Fruit fly (Drosophila melanogaster): ENCODE data around the gene CG32188.
A peak's percentile ranks its signal among the peaks of the same experiment; 100 is the strongest.
"Not testable (repeated sequence)": the region's sequence is repeated elsewhere in the genome, so short reads cannot be mapped to it uniquely, and the experiment has no call there.

CG32188 gene

DNA sequence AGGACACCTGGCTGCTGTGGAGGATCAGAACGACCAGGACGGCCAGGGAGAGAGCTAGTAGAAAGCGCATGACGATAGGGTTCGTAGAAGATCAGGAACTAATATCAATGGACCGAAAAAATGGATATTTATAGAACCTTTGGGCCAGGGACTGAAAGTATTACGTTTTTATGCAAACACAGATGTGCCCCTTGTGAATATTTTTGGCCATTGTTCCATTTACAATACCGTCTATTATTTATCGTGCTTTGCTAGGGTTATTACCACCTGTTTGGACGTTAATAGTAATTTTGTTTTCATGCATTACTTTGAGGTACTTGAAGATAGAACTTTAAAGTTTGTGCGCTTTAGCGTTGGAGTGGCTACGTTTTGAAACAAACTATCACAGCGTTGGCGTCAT, at the start of gene CG32188:
Gene CG32188, minus strand, starts transcription at position 101 of the 400 bp plus-strand sequence.
- TF ChIP-seq CG14711 (tag; optimal IDR thresholded peaks at IDR 0.05) (no peak), CG12768 (GFP tag; optimal IDR thresholded peaks at IDR 0.05) (no peak), cnc (optimal IDR thresholded peaks at IDR 0.05) (no peak), Crg-1 (GFP tag; optimal IDR thresholded peaks at IDR 0.05) (no peak), ovo (GFP tag; optimal IDR thresholded peaks at IDR 0.05) (no peak)

dm6 chr3L:17878781-17879360, 45.4 kb upstream of the CG32188 start, which contains the start of gene CG7408:
Gene CG7408, plus strand, starts transcription at chr3L:17879096.
- TF ChIP-seq Hr96 (GFP tag; optimal IDR thresholded peaks at IDR 0.05): no peak
- no peak for TF ChIP-seq pad (GFP tag; optimal IDR thresholded peaks at IDR 0.05)
- TF ChIP-seq CG1620 (GFP tag; optimal IDR thresholded peaks at IDR 0.05): no peak
- no peak for TF ChIP-seq Clk (GFP tag; optimal IDR thresholded peaks at IDR 0.05)
- TF ChIP-seq CG5204 (GFP tag; optimal IDR thresholded peaks at IDR 0.05): no peak
- no peak for TF ChIP-seq Crg-1 (GFP tag; optimal IDR thresholded peaks at IDR 0.05)
- TF ChIP-seq CG14711 (tag; optimal IDR thresholded peaks at IDR 0.05): no peak
- TF ChIP-seq ovo (GFP tag; optimal IDR thresholded peaks at IDR 0.05): peak; percentile 19
- no peak for TF ChIP-seq CG7101 (tag; optimal IDR thresholded peaks at IDR 0.05)
- no peak for TF ChIP-seq CG7045 (GFP tag; optimal IDR thresholded peaks at IDR 0.05)
- TF ChIP-seq cnc (optimal IDR thresholded peaks at IDR 0.05): no peak
- no peak for TF ChIP-seq bab1 (GFP tag; optimal IDR thresholded peaks at IDR 0.05)
- TF ChIP-seq CG33017 (tag; optimal IDR thresholded peaks at IDR 0.05): no peak
- TF ChIP-seq tj (GFP tag; optimal IDR thresholded peaks at IDR 0.05): no peak
- peak; percentile 11 for TF ChIP-seq Mnt (GFP tag; optimal IDR thresholded peaks at IDR 0.05)
- TF ChIP-seq toe (GFP tag; optimal IDR thresholded peaks at IDR 0.05): no peak
- no peak for TF ChIP-seq CG11617 (GFP tag; optimal IDR thresholded peaks at IDR 0.05)
- no peak for TF ChIP-seq cic (GFP tag; optimal IDR thresholded peaks at IDR 0.05)
- peak; percentile 80 for TF ChIP-seq kay (GFP tag; ENCODE audit: borderline replicate concordance)
- TF ChIP-seq CG12768 (GFP tag; optimal IDR thresholded peaks at IDR 0.05): peak; percentile 13

DNA sequence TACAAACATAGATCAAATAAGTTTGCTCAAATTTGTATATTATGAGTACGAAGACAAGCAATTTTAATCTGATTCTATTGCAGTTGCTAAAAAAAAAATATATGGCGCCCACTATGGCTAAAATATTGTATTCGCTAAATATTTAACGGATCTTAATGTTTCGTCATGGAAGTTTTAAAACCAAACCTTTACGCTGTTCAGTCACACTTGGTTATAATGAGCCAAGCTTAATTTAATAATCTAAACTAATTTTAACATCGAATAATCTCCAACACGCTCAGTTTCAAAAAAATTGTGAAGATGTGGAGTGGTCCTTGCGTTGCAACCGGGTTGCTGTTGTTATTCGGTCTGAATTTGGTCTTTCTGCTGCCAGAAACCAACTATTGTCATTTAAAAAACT, 24.7 kb upstream of the CG32188 start, which contains the start of gene CG34002:
Gene CG34002, plus strand, starts transcription at position 301 of the 400 bp plus-strand sequence.
- TF ChIP-seq CG5204 (GFP tag; optimal IDR thresholded peaks at IDR 0.05); CG1620 (GFP tag; optimal IDR thresholded peaks at IDR 0.05); cnc (optimal IDR thresholded peaks at IDR 0.05): not testable (repeated sequence)

DNA sequence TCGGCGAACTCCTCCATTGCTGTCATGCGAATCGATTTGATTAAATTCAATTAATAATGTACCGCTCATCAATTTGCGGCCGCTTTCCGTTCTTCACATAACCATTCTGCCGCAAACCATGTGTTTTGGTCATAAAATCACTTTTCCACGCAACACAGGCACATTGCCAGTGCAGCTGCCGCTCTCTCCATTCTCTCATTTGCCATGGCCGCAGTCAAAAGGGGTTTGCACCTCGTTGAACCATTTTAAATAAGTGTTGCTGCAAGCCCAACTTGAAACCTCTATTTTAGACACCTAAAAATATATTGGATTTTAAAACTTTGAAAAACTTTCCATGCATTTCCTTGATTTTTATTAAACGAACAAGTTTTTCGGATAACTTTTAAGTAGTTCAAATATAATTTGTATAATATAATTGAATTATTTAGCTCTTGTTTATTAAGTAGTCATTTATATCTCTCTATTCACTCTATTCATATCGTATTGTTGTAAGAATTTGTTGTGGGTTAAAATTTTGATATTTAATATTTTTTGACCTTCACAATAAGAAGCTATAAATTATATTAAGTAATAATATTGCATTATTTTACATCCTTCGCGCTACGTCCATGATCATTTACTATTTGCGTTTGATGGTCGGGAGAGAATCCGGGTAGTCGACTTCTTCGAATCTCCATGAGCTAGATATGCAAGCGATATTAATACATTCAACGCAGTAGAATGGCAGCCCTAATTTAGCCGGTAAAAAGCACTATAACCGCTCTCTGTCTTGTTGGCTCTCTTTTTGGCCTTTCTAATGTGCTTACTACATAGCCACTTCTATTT, 23.4 kb upstream of the CG32188 start, which contains the start of gene CG5535:
Gene CG5535, minus strand, starts transcription at position 140 of the 825 bp plus-strand sequence.
- TF ChIP-seq Clk (GFP tag; optimal IDR thresholded peaks at IDR 0.05) (peak; percentile 7), CG7101 (tag; optimal IDR thresholded peaks at IDR 0.05) (peak; percentile 82), cic (GFP tag; optimal IDR thresholded peaks at IDR 0.05) (no peak), CG14711 (tag; optimal IDR thresholded peaks at IDR 0.05) (peak; percentile 95), cnc (optimal IDR thresholded peaks at IDR 0.05) (no peak), pad (GFP tag; optimal IDR thresholded peaks at IDR 0.05) (peak; percentile 73), CG5204 (GFP tag; optimal IDR thresholded peaks at IDR 0.05) (peak; percentile 54), CG7045 (GFP tag; optimal IDR thresholded peaks at IDR 0.05) (peak; percentile 81), Hr96 (GFP tag; optimal IDR thresholded peaks at IDR 0.05) (peak; percentile 56), kay (GFP tag; ENCODE audit: borderline replicate concordance) (no peak), CG11617 (GFP tag; optimal IDR thresholded peaks at IDR 0.05) (peak; percentile 92), toe (GFP tag; optimal IDR thresholded peaks at IDR 0.05) (peak; percentile 61), Crg-1 (GFP tag; optimal IDR thresholded peaks at IDR 0.05) (peak; percentile 32), Mnt (GFP tag; optimal IDR thresholded peaks at IDR 0.05) (peak; percentile 57), ovo (GFP tag; optimal IDR thresholded peaks at IDR 0.05) (peak; percentile 16), CG33017 (tag; optimal IDR thresholded peaks at IDR 0.05) (peak; percentile 80), CG12768 (GFP tag; optimal IDR thresholded peaks at IDR 0.05) (peak; percentile 74), bab1 (GFP tag; optimal IDR thresholded peaks at IDR 0.05) (peak; percentile 77), CG1620 (GFP tag; optimal IDR thresholded peaks at IDR 0.05) (peak; percentile 3), tj (GFP tag; optimal IDR thresholded peaks at IDR 0.05) (peak; percentile 64)

DNA sequence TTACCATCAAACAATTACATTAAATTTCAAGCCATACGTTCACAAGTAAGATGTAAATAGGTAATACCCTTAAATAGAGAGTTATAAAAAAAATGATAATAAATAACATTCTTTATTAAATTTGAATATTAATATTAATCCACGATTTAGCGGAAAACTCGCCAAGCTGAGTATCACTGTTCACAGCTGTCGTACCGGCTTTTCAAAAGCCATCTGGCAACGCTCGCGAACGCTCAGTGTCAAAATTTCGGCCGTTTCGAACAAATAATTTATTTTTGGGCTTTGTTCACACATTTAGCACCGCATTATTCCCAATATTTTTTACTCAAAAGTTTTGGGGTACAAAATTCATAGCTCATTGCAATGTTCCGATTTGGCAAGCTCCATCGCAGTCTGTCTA, 16.1 kb upstream of the CG32188 start, which contains the start of gene TrpRS-m:
Gene TrpRS-m, plus strand, starts transcription at position 211 of the 400 bp plus-strand sequence.
- TF ChIP-seq cnc (optimal IDR thresholded peaks at IDR 0.05): no peak
- peak; percentile 35 for TF ChIP-seq bab1 (GFP tag; optimal IDR thresholded peaks at IDR 0.05)

DNA sequence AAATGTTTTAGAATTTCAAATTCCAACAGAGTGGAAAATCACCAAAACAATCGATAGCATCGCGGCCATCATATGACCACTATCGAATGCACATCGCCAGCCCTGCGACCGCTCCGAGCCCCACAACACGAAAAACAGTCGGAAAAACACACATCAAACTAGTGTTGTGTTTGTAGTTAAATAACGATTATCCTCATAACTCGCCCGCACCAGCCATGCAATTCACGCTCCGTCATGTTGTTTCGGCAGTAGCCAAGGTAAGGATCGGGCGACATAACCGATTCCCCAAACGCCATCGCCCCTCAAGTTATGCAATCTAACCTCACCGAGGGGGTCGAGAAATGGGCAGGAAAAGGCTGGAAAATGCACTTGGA, 13.5 kb upstream of the CG32188 start:
- TF ChIP-seq toe (GFP tag; optimal IDR thresholded peaks at IDR 0.05) (peak; percentile 55), Mnt (GFP tag; optimal IDR thresholded peaks at IDR 0.05) (peak; percentile 2), CG5204 (GFP tag; optimal IDR thresholded peaks at IDR 0.05) (no peak), CG11617 (GFP tag; optimal IDR thresholded peaks at IDR 0.05) (peak; percentile 13), Hr96 (GFP tag; optimal IDR thresholded peaks at IDR 0.05) (peak; percentile 57), tj (GFP tag; optimal IDR thresholded peaks at IDR 0.05) (no peak), CG7045 (GFP tag; optimal IDR thresholded peaks at IDR 0.05) (peak; percentile 20), bab1 (GFP tag; optimal IDR thresholded peaks at IDR 0.05) (peak; percentile 27)
